Worm (Caenorhabditis elegans) whole organism, L1 larva: ENCODE measurements around the gene dmsr-6.

Source experiments
- dpl-1 ChIP-seq, 3 experiments: fragments of 150-350 bp in 2 of 3; sonication (generic microtip) in 1 of 3; optimal IDR thresholded peaks; 2 replicates each; lab custom pipeline; 2014 to 2017; ENCODE audit warnings: missing biosample characterization in 3 of 3, missing genetic modification characterization in 3 of 3, missing genetic modification reagents in 3 of 3
- grh-1 ChIP-seq: fragments of 200-800 bp; sonication (Bioruptor generic); IDR thresholded peaks from 2 replicates; pipeline ENCODE4 v1.3.6; 2022; ENCODE audit warnings: missing genetic modification reagents, missing genetic modification characterization, missing compliant biosample characterization

ce11 chrII:14413709-14414108 lies 41.7 kb upstream of the dmsr-6 start:
- no peak for TF ChIP-seq grh-1
- TF ChIP-seq dpl-1 (GFP tag; optimal IDR thresholded peaks at IDR 0.05; lab: Kevin White, UChicago), result no peak
